Worm (Caenorhabditis elegans) whole organism, midembryonic: Measurements from ENCODE around the gene asp-15.

ENCODE experiments used
- cog-1 ChIP-seq: sonication (generic microtip); optimal IDR thresholded peaks from 2 replicates; lab custom pipeline; 2016; ENCODE audit warnings: missing genetic modification characterization, missing compliant biosample characterization
- flt-1 ChIP-seq: fragments of 200-800 bp; sonication (Bioruptor generic); IDR thresholded peaks from 2 replicates; pipeline ENCODE4 v1.3.6; 2022; ENCODE audit warnings: missing genetic modification characterization, missing compliant biosample characterization
- ref-1 ChIP-seq: fragments of 200-800 bp; sonication (Bioruptor generic); conservative IDR thresholded peaks from 2 replicates; pipeline ENCODE4 v1.3.6; 2022; ENCODE audit warnings: missing genetic modification reagents, missing genetic modification characterization, missing compliant biosample characterization
- tab-1 ChIP-seq: fragments of 200-800 bp; sonication (Bioruptor generic); IDR thresholded peaks from 2 replicates; pipeline ENCODE4 v1.3.6; 2022; ENCODE audit warnings: missing genetic modification characterization, missing compliant biosample characterization
- ztf-29 ChIP-seq: fragments of 200-800 bp; sonication (Bioruptor generic); IDR thresholded peaks from 2 replicates; pipeline ENCODE4 v1.3.6; 2022; ENCODE audit warnings: missing genetic modification reagents, missing genetic modification characterization, missing compliant biosample characterization

ce11 chrV:19057602-19058001 lies 12.9 kb upstream of the asp-15 start:
- TF ChIP-seq ztf-29 (GFP tag; lab: Robert Waterston, UW) (no peak), ref-1 (GFP tag; lab: Robert Waterston, UW) (no peak), cog-1 (no peak), tab-1 (GFP tag; lab: Robert Waterston, UW) (no peak), flt-1 (no peak)
